Fruit fly (Drosophila melanogaster) whole organism, adult: ENCODE measurements around the gene ftz-f1.

Source experiments
- CG11617 ChIP-seq: fragments of 200-800 bp; sonication (Bioruptor generic); optimal IDR thresholded peaks from 2 replicates; lab custom pipeline; 2017; ENCODE audit warnings: mild to moderate bottlenecking, missing biosample characterization, missing genetic modification reagents, missing genetic modification characterization
- CG12768 ChIP-seq: fragments of 200-800 bp; sonication (Bioruptor generic); optimal IDR thresholded peaks from 2 replicates; lab custom pipeline; 2017; ENCODE audit warnings: missing biosample characterization, missing genetic modification characterization, mild to moderate bottlenecking, moderate library complexity, missing genetic modification reagents
- CG14711 ChIP-seq: fragments of 200-800 bp; sonication (Bioruptor generic); optimal IDR thresholded peaks from 2 replicates; lab custom pipeline; 2018; ENCODE audit warnings: missing biosample characterization, mild to moderate bottlenecking, missing genetic modification characterization, moderate library complexity
- CG1620 ChIP-seq: fragments of 200-800 bp; sonication (Bioruptor generic); optimal IDR thresholded peaks from 2 replicates; lab custom pipeline; 2016; ENCODE audit warnings: missing biosample characterization, missing genetic modification characterization
- CG33017 ChIP-seq: fragments of 200-800 bp; sonication (Bioruptor generic); optimal IDR thresholded peaks from 2 replicates; lab custom pipeline; 2018; ENCODE audit warnings: missing biosample characterization, mild to moderate bottlenecking, missing genetic modification characterization, moderate library complexity
- CG5204 ChIP-seq: fragments of 200-800 bp; sonication (Bioruptor generic); optimal IDR thresholded peaks from 2 replicates; lab custom pipeline; 2016; ENCODE audit warnings: missing biosample characterization, missing genetic modification characterization
- CG7045 ChIP-seq: fragments of 200-800 bp; sonication (Bioruptor generic); optimal IDR thresholded peaks from 2 replicates; lab custom pipeline; 2017; ENCODE audit warnings: missing biosample characterization, mild to moderate bottlenecking, missing genetic modification characterization
- CG7101 ChIP-seq: fragments of 200-800 bp; sonication (Bioruptor generic); optimal IDR thresholded peaks from 2 replicates; lab custom pipeline; 2018; ENCODE audit warnings: missing biosample characterization, mild to moderate bottlenecking, missing genetic modification characterization, moderate library complexity
- Clk ChIP-seq: fragments of 200-800 bp; sonication (Bioruptor generic); optimal IDR thresholded peaks from 2 replicates; lab custom pipeline; 2017; ENCODE audit warnings: missing biosample characterization, missing genetic modification characterization
- Crg-1 ChIP-seq: fragments of 200-800 bp; sonication (Bioruptor generic); optimal IDR thresholded peaks from 2 replicates; lab custom pipeline; 2016; ENCODE audit warnings: missing biosample characterization, missing genetic modification characterization
- Hr96 ChIP-seq: fragments of 200-800 bp; sonication (Bioruptor generic); optimal IDR thresholded peaks from 2 replicates; lab custom pipeline; 2016; ENCODE audit warnings: missing biosample characterization, missing genetic modification characterization
- Mnt ChIP-seq: fragments of 200-800 bp; sonication (Bioruptor generic); optimal IDR thresholded peaks from 2 replicates; lab custom pipeline; 2016; ENCODE audit warnings: missing biosample characterization, mild to moderate bottlenecking, missing genetic modification characterization
- bab1 ChIP-seq: fragments of 200-800 bp; sonication (Bioruptor generic); optimal IDR thresholded peaks from 3 replicates; lab custom pipeline; 2019; ENCODE audit warnings: missing biosample characterization, mild to moderate bottlenecking, missing genetic modification characterization, moderate library complexity
- cic ChIP-seq: fragments of 200-800 bp; sonication (Bioruptor generic); optimal IDR thresholded peaks from 2 replicates; lab custom pipeline; 2017; ENCODE audit warnings: missing biosample characterization, mild to moderate bottlenecking, missing genetic modification characterization, moderate library complexity
- cnc ChIP-seq, 2 experiments: fragments of >200 bp; optimal IDR thresholded peaks; 2 replicates each; lab custom pipeline; 2017
- kay ChIP-seq: fragments of 200-800 bp; sonication (Bioruptor generic); peaks from one replicate; lab custom pipeline; 2016; ENCODE audit warnings: missing biosample characterization, missing genetic modification characterization, borderline replicate concordance
- ovo ChIP-seq: fragments of 200-800 bp; sonication (Bioruptor generic); optimal IDR thresholded peaks from 2 replicates; lab custom pipeline; 2016; ENCODE audit warnings: missing biosample characterization, missing genetic modification characterization
- pad ChIP-seq: fragments of 200-800 bp; sonication (Bioruptor generic); optimal IDR thresholded peaks from 3 replicates; lab custom pipeline; 2017; ENCODE audit warnings: missing biosample characterization, missing genetic modification characterization, mild to moderate bottlenecking, moderate library complexity, missing genetic modification reagents
- tj ChIP-seq: fragments of 200-800 bp; sonication (Bioruptor generic); optimal IDR thresholded peaks from 3 replicates; lab custom pipeline; 2017; ENCODE audit warnings: missing biosample characterization, mild to moderate bottlenecking, missing genetic modification characterization, moderate library complexity
- toe ChIP-seq: fragments of 200-800 bp; sonication (Bioruptor generic); optimal IDR thresholded peaks from 2 replicates; lab custom pipeline; 2016; ENCODE audit warnings: missing biosample characterization, missing genetic modification characterization

Gene ftz-f1

dm6 chr3L:18840370-18841007 is 39.4 kb upstream of the ftz-f1 start:
- TF ChIP-seq tj (GFP tag; lab: Kevin White, UChicago) (peak; percentile 41), toe (no peak), CG5204 (GFP tag; lab: Kevin White, UChicago) (peak; percentile 6), Hr96 (no peak), CG33017 (peak; percentile 21), cic (GFP tag; lab: Kevin White, UChicago) (peak; percentile 74), Clk (GFP tag; lab: Kevin White, UChicago) (no peak), CG11617 (peak; percentile 23), CG7101 (tag; lab: Kevin White, UChicago) (no peak), kay (GFP tag; lab: Kevin White, UChicago) (no peak), CG7045 (GFP tag; lab: Kevin White, UChicago) (no peak), CG12768 (peak; percentile 69), CG14711 (tag; lab: Kevin White, UChicago) (no peak), bab1 (GFP tag; lab: Kevin White, UChicago) (peak; percentile 51), CG1620 (GFP tag; lab: Kevin White, UChicago) (peak; percentile 48), pad (no peak), ovo (GFP tag; lab: Kevin White, UChicago) (peak; percentile 4), cnc (optimal IDR thresholded peaks at IDR 0.05; lab: Kevin White, UChicago) (no peak), Mnt (GFP tag; lab: Kevin White, UChicago) (peak; percentile 86), Crg-1 (peak; percentile 30)

DNA sequence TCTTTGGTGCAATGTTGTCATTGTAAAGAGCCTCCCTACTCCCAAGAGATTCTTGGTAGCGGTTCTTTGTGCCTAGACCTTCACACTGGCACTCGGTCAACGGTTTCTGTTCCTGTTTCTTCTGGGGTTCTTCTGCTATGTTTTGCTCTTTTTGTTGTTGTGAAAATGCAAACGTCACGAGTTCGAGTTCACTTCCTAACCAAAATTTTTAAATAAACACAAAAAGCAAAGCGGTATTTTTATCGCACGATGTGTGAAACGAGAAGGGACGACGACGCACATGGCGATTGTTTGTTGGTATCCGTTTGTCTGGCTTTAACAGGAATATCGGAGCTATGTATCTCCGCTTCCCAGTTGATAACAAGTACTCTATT is 38.9 kb upstream of the ftz-f1 start:
- no peak for TF ChIP-seq CG5204 (GFP tag; lab: Kevin White, UChicago)
- TF ChIP-seq CG11617: no peak
- TF ChIP-seq pad: peak; percentile 39
- no peak for TF ChIP-seq Mnt (GFP tag; lab: Kevin White, UChicago)
- no peak for TF ChIP-seq tj (GFP tag; lab: Kevin White, UChicago)
- no peak for TF ChIP-seq bab1 (GFP tag; lab: Kevin White, UChicago)

DNA sequence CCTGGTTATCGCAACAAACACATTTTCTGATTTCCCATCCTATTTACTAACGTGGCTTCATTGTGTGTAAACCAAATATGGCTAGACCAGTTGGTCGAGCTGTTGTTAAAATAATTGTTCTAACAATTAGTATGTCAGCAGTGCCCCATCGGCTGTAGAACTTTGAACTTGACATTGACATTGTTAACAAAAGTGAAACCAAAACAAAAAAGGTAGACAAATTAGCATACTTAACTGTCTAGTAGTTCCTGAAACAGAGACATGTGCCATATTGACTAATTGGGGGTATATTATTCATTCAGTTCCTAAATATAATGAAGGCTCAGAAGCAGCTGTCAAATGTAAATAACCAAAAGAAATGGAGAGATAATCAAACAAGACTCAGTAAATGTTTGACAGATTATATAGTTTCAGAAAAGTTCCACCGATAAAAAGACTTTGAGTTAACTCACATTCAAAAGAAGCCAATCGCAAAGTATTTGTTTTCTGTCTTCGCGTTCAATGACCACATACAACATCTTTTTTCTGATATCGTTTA is 36.7 kb upstream of the ftz-f1 start:
- TF ChIP-seq Mnt (GFP tag; lab: Kevin White, UChicago) (no peak), CG1620 (GFP tag; lab: Kevin White, UChicago) (peak; percentile 26), CG14711 (tag; lab: Kevin White, UChicago) (no peak), cnc (optimal IDR thresholded peaks at IDR 0.05; lab: Kevin White, UChicago) (no peak), kay (GFP tag; lab: Kevin White, UChicago) (peak; percentile 58), ovo (GFP tag; lab: Kevin White, UChicago) (peak; percentile 31), cic (GFP tag; lab: Kevin White, UChicago) (no peak), bab1 (GFP tag; lab: Kevin White, UChicago) (no peak)

DNA sequence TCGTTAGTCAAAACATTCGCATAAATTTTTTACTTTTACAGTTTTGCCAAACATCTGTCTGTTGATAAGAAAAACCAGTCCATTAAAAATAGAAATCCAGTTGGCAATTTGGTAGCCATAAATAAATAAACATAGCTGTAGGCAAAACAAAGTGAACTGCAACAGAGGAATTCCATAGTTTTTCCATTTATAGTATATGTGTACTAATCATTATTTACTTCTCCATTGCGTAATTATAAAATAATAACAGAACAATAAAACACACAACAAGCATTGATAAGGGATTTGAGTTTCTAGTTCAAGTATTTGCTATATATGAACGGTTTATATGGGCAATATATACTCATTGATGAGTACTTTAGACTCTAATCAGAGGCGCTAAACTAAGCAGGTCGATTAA is 35.5 kb upstream of the ftz-f1 start:
- TF ChIP-seq CG5204 (GFP tag; lab: Kevin White, UChicago) (no peak), CG12768 (peak; percentile 35), ovo (GFP tag; lab: Kevin White, UChicago) (no peak), Clk (GFP tag; lab: Kevin White, UChicago) (no peak), CG33017 (peak; percentile 44), Hr96 (no peak), cic (GFP tag; lab: Kevin White, UChicago) (peak; percentile 70)

- TF ChIP-seq CG33017: no peak
These were observed 33.8 kb upstream of the ftz-f1 start for dm6 chr3L:18834924-18835323.

DNA sequence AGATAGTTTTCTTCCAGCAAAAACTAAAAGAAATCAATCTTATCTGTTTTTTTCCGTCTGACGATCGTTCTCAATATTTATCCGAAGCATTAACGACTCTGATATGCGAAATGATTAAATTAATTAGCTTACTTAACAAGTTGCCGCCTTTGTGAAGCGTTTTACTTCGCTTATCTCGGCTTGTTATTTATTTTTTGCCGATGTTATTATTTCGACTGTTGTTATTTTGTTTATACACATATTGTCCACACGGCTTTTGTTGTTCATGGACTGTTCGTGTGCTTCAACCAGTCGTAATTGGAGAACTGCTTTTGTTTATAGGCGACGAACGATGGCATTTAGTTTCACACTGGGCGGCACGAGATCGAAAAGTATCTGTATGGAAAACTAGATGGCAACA is 32.1 kb upstream of the ftz-f1 start:
- TF ChIP-seq tj (GFP tag; lab: Kevin White, UChicago) (peak; percentile 74), CG7101 (tag; lab: Kevin White, UChicago) (peak; percentile 4), cnc (optimal IDR thresholded peaks at IDR 0.05; lab: Kevin White, UChicago) (no peak)

dm6 chr3L:18832708-18833107 is 31.6 kb upstream of the ftz-f1 start:
- no peak for TF ChIP-seq cnc (optimal IDR thresholded peaks at IDR 0.05; lab: Kevin White, UChicago)
- no peak for TF ChIP-seq CG7101 (tag; lab: Kevin White, UChicago)
- no peak for TF ChIP-seq Clk (GFP tag; lab: Kevin White, UChicago)
- TF ChIP-seq CG11617: no peak
- no peak for TF ChIP-seq CG33017
- TF ChIP-seq CG5204 (GFP tag; lab: Kevin White, UChicago): no peak
- TF ChIP-seq CG1620 (GFP tag; lab: Kevin White, UChicago): no peak
- TF ChIP-seq ovo (GFP tag; lab: Kevin White, UChicago): no peak
- no peak for TF ChIP-seq cic (GFP tag; lab: Kevin White, UChicago)
- TF ChIP-seq tj (GFP tag; lab: Kevin White, UChicago): no peak
- TF ChIP-seq pad: no peak
- TF ChIP-seq CG12768: no peak
- TF ChIP-seq CG7045 (GFP tag; lab: Kevin White, UChicago): no peak
- TF ChIP-seq bab1 (GFP tag; lab: Kevin White, UChicago): no peak
- no peak for TF ChIP-seq CG14711 (tag; lab: Kevin White, UChicago)
- no peak for TF ChIP-seq Mnt (GFP tag; lab: Kevin White, UChicago)
- no peak for TF ChIP-seq kay (GFP tag; lab: Kevin White, UChicago)
- no peak for TF ChIP-seq toe
- no peak for TF ChIP-seq Hr96
